Fruit fly (Drosophila melanogaster) Kc167 (cell line): ENCODE measurements around the gene Rbfox1.

ENCODE experiments used
- Myc ChIP-seq: fragments of >200 bp; optimal IDR thresholded peaks from 2 replicates; lab custom pipeline; 2017; ENCODE audit warnings: missing external identifiers
- Sin3A ChIP-seq: fragments of >200 bp; optimal IDR thresholded peaks from 2 replicates; lab custom pipeline; 2018; ENCODE audit warnings: missing external identifiers
- h ChIP-seq: fragments of >200 bp; optimal IDR thresholded peaks from 3 replicates; lab custom pipeline; 2018; ENCODE audit warnings: missing external identifiers
- insv ChIP-seq: fragments of >200 bp; optimal IDR thresholded peaks from 3 replicates; lab custom pipeline; 2018; ENCODE audit warnings: missing external identifiers
- psq ChIP-seq: fragments of >200 bp; optimal IDR thresholded peaks from 2 replicates; lab custom pipeline; 2017; ENCODE audit warnings: missing external identifiers
- ttk ChIP-seq: sonication (Bioruptor generic); optimal IDR thresholded peaks from 2 replicates; lab custom pipeline; 2017; ENCODE audit warnings: missing external identifiers

The Rbfox1 gene

DNA sequence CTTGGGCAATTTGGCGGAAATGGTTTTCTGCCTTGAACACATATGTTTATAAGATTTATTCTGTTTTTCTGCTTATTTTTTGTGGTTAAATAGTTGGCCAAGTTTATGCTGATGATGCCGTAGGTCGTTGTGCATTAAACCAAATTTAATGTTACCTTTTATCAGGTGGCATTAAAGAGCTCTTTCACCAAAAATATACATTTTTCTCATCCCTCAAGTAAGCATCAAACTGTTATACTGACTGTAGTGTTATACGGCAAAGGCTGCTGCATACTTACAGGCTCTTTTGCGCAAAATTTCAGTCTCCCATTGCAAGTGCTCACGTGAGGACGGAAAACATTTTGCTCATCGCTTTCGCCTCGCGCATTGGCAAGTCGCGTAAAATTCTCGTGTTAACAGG, at the start of gene Rbfox1:
TSS of gene Rbfox1 (plus strand) at position 301 of the 400 bp plus-strand sequence.
- TF ChIP-seq ttk (no peak), psq (lab: Kevin White, UChicago) (no peak), insv (lab: Kevin White, UChicago) (no peak), h (no peak), Sin3A (lab: Kevin White, UChicago) (no peak), Myc (lab: Kevin White, UChicago) (no peak)

DNA sequence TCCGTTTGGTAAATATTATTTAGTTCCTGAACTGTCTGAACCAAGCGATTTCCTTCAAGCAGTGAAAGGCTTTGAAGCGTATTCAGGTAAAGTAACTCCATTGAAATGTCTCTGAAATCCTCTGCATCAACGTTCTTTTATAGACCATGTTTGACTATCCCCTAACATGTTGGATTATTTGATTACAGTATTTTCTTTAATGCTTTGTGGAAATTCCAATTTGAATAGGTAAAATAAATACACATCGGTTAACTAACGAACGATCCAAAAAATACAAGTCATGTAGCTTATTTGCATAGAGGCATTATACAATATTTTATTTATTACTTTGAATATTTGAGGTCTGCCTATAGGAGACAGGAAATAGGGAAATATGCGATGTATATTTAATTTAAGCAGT, 49.3 kb upstream of the Rbfox1 start, which contains the start of gene Ir67b:
TSS of gene Ir67b (minus strand) at position 101 of the 400 bp plus-strand sequence.
- TF ChIP-seq insv (lab: Kevin White, UChicago) (no peak), psq (lab: Kevin White, UChicago) (no peak), Sin3A (lab: Kevin White, UChicago) (no peak), Myc (lab: Kevin White, UChicago) (no peak), h (no peak), ttk (no peak)

DNA sequence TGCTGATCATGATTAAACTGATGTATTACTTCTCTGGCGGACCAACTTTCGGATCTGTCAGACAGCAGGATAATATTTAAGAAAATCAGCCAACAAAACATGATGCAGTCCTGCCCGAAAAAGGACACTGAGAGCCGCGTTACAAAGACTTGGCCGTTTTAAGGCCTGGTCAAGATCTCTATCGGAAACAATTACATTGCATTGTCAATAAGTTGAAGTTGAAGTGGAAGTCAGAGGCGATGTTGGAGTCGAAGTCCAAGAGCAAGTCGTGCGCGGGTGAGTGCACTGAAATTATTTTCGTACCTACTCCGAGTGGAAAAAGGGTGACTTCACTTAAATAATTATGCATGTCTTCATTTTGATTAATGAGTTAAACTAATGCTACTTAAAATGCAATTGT, 47.2 kb upstream of the Rbfox1 start, which contains the start of gene Ir67c:
TSS of gene Ir67c (minus strand) at position 101 of the 400 bp plus-strand sequence.
- TF ChIP-seq Sin3A (lab: Kevin White, UChicago) (no peak), insv (lab: Kevin White, UChicago) (no peak), Myc (lab: Kevin White, UChicago) (no peak), psq (lab: Kevin White, UChicago) (no peak), ttk (no peak), h (no peak)

DNA sequence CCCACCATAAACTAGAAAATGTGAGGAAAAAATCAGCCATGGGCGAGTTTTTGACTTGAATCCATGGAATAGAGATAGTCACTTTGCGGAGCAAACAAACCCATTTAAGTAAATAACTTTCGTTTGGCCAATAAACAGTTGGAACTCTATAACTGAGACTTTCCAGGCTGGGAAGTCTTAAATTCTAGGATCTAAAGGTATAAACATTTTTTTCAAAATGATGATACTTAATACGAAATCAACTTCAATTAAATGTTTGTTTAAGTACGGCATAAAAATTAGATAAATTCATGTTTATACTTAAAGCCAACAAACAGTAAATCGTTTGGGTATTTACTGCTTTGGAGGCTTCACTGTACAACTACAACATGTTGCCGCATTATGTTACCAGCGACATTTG, 41.3 kb upstream of the Rbfox1 start:
- no peak for TF ChIP-seq insv (lab: Kevin White, UChicago)
- no peak for TF ChIP-seq psq (lab: Kevin White, UChicago)
- no peak for TF ChIP-seq h
- no peak for TF ChIP-seq Myc (lab: Kevin White, UChicago)
- no peak for TF ChIP-seq Sin3A (lab: Kevin White, UChicago)
- no peak for TF ChIP-seq ttk

DNA sequence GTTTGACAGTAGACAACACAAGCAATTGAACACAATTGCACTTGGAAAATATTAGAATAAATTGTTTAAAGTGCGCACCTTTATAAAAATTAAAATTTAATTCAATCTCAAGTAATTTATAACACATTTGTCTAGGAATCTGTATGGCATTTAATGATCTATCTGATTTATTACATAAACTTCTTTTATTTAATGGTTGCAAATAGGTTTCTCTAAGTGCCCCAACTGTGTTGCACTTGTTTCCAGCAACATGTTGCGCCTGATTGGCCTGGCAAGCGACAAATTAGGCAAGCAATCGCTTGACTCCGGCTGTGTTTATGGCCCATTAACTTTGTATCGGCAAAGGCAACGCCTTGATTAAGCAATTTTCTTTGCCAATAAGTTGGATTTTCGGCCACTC, 40.7 kb upstream of the Rbfox1 start:
- no peak for TF ChIP-seq ttk
- TF ChIP-seq psq (lab: Kevin White, UChicago): no peak
- no peak for TF ChIP-seq h
- no peak for TF ChIP-seq Myc (lab: Kevin White, UChicago)
- no peak for TF ChIP-seq insv (lab: Kevin White, UChicago)
- TF ChIP-seq Sin3A (lab: Kevin White, UChicago): no peak

DNA sequence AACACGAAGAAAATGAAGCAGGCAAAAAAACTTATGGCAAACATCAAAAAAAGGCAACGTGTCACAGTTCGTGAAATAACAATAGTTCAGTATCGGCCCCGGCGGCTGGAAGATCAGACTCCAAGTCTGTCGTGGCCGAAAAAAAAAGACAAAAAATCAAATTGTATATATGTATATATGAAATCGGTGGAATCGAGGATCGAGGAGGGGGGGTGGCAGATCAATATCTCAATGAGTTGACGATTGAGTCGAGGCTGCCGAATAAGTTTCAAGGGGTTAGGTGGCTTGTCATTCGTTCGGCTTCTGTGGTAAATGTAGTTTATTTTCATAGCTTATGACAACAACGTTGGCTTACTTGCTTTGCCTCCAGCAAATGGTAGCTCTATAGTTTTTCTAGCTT, 38.7 kb upstream of the Rbfox1 start:
- TF ChIP-seq Myc (lab: Kevin White, UChicago): no peak
- no peak for TF ChIP-seq ttk
- no peak for TF ChIP-seq psq (lab: Kevin White, UChicago)
- TF ChIP-seq Sin3A (lab: Kevin White, UChicago): no peak
- TF ChIP-seq insv (lab: Kevin White, UChicago): no peak
- TF ChIP-seq h: no peak

DNA sequence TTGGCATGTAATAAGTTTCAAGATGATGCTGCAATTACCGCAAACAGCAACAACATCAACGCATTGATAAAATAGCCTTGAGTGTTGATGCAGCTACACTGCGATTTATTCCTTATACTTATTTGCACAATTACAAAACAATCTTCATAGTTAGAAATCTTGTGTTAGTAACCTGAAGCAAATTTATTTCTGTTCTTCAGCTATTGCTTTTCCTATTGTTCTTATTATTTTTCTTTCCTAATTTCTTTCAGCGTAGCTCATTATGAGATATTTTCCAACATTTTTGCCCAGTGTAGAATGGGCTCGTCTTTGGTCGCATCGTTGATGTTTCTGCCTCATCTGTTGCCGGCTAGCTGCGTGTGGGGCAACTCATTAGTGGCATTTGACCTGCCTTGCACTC, 37.3 kb upstream of the Rbfox1 start:
- TF ChIP-seq psq (lab: Kevin White, UChicago): no peak
- no peak for TF ChIP-seq Myc (lab: Kevin White, UChicago)
- TF ChIP-seq ttk: no peak
- TF ChIP-seq h: no peak
- TF ChIP-seq Sin3A (lab: Kevin White, UChicago): no peak
- TF ChIP-seq insv (lab: Kevin White, UChicago): no peak

DNA sequence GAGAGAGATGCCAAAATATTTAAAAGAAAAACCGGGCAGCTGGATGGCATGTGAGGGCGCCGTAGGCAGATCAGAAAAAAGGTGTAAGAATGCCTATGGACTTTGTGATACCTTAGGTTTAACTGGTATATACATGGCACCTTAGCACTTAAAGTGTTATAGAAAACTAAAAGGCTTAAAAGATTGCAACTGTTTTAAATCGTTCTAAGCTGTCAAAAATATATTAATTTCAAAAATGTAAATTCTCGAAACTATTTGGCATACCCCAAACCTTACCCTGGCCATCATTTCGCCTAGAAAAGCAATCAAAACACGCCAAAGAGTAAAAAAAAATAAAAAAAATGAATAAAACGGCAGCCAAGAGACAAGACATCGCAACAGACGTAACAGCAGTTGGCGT, 34.2 kb upstream of the Rbfox1 start:
- TF ChIP-seq Myc (lab: Kevin White, UChicago) (no peak), Sin3A (lab: Kevin White, UChicago) (no peak), insv (lab: Kevin White, UChicago) (no peak), h (no peak), ttk (no peak), psq (lab: Kevin White, UChicago) (no peak)

DNA sequence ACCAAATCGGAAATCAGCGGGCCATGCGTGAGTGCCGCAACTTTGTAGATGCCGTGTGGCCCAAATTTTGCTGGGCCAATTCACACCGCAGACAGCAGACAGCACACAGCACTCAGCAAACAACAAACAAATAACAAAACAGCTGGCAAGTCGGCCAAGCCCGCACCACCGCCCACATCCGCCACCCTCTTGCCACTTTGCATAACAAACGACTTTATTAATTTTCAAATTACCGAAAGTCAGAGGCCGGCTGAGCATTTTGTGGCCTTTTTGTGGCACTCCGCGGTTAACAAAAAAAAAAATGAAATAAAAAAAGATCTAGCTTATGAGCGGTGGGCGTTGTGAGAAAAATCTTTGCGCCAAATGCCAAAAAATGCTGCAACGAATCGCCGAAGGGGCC, 31.5 kb upstream of the Rbfox1 start:
- no peak for TF ChIP-seq psq (lab: Kevin White, UChicago)
- no peak for TF ChIP-seq ttk
- TF ChIP-seq insv (lab: Kevin White, UChicago): no peak

DNA sequence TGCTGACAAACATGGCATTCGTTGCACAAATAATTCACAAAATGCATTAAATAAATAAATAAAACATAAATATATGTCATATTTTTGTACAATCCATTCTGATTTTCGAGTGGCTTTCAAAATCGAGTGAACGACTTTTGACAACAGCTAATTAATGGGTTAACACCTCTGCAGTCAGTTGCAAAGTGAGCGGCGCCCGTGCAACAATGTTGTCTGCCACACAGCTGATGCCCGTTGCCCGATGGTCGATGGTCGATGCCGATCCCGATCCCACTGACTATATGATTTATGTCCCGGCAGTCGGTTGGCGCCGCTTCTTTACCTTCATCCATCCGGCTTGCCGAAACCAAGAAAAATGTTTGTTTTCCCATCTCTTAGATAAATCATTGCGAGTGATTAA, 22.1 kb upstream of the Rbfox1 start:
- TF ChIP-seq insv (lab: Kevin White, UChicago) (no peak), h (no peak), Myc (lab: Kevin White, UChicago) (no peak), Sin3A (lab: Kevin White, UChicago) (no peak), psq (lab: Kevin White, UChicago) (no peak), ttk (no peak)

DNA sequence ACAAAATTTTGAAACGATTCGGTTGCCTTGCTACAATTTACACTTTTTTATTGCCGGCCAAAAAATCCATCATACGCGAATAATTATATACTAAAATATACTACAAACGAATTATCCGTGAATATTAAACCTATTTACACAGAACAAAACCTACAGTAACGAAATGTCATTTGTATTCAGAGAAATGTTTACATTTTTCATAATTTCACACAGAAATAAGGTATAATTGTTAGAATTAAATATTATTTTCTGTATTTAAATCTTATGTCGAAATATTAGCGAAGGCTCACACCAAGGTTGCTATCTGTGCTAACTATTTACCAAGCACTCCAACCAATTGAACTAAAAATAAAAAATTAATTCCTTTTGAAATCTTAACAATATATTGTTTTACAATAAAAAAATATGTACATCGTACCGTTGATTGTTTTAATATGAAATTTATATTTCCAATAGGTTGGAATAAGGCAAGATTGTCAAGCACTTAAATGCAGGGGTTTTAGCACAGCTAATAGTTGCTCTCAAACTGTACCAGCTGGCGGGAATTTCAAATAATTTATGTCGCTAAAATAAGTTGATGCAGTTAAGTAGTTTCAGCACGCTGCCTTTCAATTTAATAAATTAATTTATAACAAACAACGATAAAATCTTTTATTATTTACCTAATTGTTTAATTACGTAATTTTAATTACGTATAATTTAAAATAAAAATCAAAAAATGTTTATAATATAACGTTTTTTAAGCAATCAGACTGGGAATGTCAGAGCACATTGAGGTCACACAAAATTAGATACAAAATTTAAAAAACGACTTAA, 18.0 kb upstream of the Rbfox1 start, which contains the start of the genes Gem3 and CG32061:
TSS of gene Gem3 (minus strand) at position 51 of the 816 bp plus-strand sequence.
TSS of gene CG32061 (plus strand) at position 766 of the 816 bp plus-strand sequence.
- no peak for TF ChIP-seq Sin3A (lab: Kevin White, UChicago)
- TF ChIP-seq Myc (lab: Kevin White, UChicago): no peak
- no peak for TF ChIP-seq psq (lab: Kevin White, UChicago)
- TF ChIP-seq ttk: no peak
- no peak for TF ChIP-seq h
- no peak for TF ChIP-seq insv (lab: Kevin White, UChicago)

DNA sequence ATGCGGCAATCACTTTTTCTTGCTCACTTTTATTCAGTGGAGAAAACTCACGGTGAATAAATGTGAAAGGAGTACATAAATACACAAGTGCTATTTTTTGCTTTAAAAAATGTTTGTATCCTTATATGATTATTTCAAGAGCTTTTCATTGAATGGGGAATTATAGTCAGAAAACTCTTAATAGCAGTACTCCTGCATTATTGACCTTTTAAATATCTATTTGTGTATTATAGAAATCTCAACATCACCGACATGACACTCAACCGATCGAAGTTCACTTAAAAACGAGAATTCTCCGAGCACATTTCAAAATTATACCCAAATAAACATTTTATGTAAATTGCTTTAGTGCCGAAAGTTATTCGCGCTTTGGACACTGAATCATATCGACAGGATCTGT, 16.3 kb upstream of the Rbfox1 start, which contains the start of gene S-Lap3:
TSS of gene S-Lap3 (plus strand) at position 301 of the 400 bp plus-strand sequence.
- TF ChIP-seq Myc (lab: Kevin White, UChicago) (no peak), ttk (no peak), Sin3A (lab: Kevin White, UChicago) (no peak), h (no peak)
